Worm (Caenorhabditis elegans) whole organism, L4 larva: ENCODE data around the gene F14F3.4.

Experiments used
- F26F4.8 ChIP-seq: fragments of 200-800 bp; sonication (Bioruptor generic); conservative IDR thresholded peaks from 2 replicates; pipeline ENCODE4 v1.3.6; 2022; ENCODE audit warnings: missing genetic modification characterization, missing compliant biosample characterization
- F37D6.2 ChIP-seq: sonication (generic microtip); optimal IDR thresholded peaks from 2 replicates; lab custom pipeline; 2016; ENCODE audit warnings: mild to moderate bottlenecking, missing genetic modification characterization, missing compliant biosample characterization
- Y75B8A.6 ChIP-seq: fragments of 200-800 bp; sonication (Bioruptor generic); IDR thresholded peaks from 2 replicates; pipeline ENCODE4 v1.3.6; 2022; ENCODE audit warnings: missing genetic modification reagents, missing genetic modification characterization, missing compliant biosample characterization
- ZK546.5 ChIP-seq, 2 experiments: sonication (generic microtip); optimal IDR thresholded peaks; 2 replicates each; lab custom pipeline; 2017; ENCODE audit warnings: missing biosample characterization in 2 of 2, missing genetic modification characterization in 2 of 2
- aha-1 ChIP-seq: fragments of 150-350 bp; peaks from one replicate; lab custom pipeline; 2014; ENCODE audit warnings: missing biosample characterization, missing genetic modification characterization
- ama-1 ChIP-seq: fragments of 150-350 bp; optimal IDR thresholded peaks from 2 replicates; lab custom pipeline; 2014; ENCODE audit warnings: inconsistent platforms, mixed read lengths
- attf-4 ChIP-seq: sonication (generic microtip); optimal IDR thresholded peaks from 3 replicates; lab custom pipeline; 2017; ENCODE audit warnings: missing biosample characterization, missing genetic modification characterization
- ceh-20 ChIP-seq: fragments of 200-800 bp; sonication (Bioruptor generic); IDR thresholded peaks from 2 replicates; pipeline ENCODE4 v1.3.6; 2022; ENCODE audit warnings: missing genetic modification reagents, missing genetic modification characterization, missing compliant biosample characterization
- ceh-44 ChIP-seq: fragments of 200-800 bp; sonication (Bioruptor generic); IDR thresholded peaks from 2 replicates; pipeline ENCODE4 v1.3.6; 2022; ENCODE audit warnings: missing genetic modification reagents, missing genetic modification characterization, missing compliant biosample characterization
- ceh-82 ChIP-seq: sonication (generic microtip); optimal IDR thresholded peaks from 2 replicates; lab custom pipeline; 2017; ENCODE audit warnings: missing biosample characterization, missing genetic modification characterization
- daf-16 ChIP-seq, 3 experiments: sonication (generic microtip); optimal IDR thresholded peaks; 2 replicates each; lab custom pipeline; 2016 to 2017; ENCODE audit warnings: missing genetic modification characterization in 3 of 3, missing genetic modification reagents in 3 of 3, mild to moderate bottlenecking in 2 of 3, missing compliant biosample characterization in 2 of 3, missing biosample characterization in 1 of 3, moderate library complexity in 1 of 3
- dmd-6 ChIP-seq: fragments of 200-800 bp; sonication (Bioruptor generic); IDR thresholded peaks from 2 replicates; pipeline ENCODE4 v1.3.6; 2022; ENCODE audit warnings: missing genetic modification reagents, missing genetic modification characterization, missing compliant biosample characterization
- dmd-8 ChIP-seq: fragments of 200-800 bp; sonication (Bioruptor generic); IDR thresholded peaks from 2 replicates; pipeline ENCODE4 v1.3.6; 2022; ENCODE audit warnings: missing genetic modification characterization, missing compliant biosample characterization
- dmd-9 ChIP-seq: fragments of 200-800 bp; sonication (Bioruptor generic); IDR thresholded peaks from 2 replicates; pipeline ENCODE4 v1.3.6; 2022; ENCODE audit warnings: missing genetic modification reagents, missing genetic modification characterization, missing compliant biosample characterization
- duxl-1 ChIP-seq: sonication (generic microtip); optimal IDR thresholded peaks from 2 replicates; lab custom pipeline; 2016; ENCODE audit warnings: mild to moderate bottlenecking, missing genetic modification characterization, moderate library complexity, missing compliant biosample characterization; ENCODE audit not compliant: poor library complexity
- dve-1 ChIP-seq: sonication (generic microtip); optimal IDR thresholded peaks from 2 replicates; lab custom pipeline; 2017; ENCODE audit warnings: antibody characterized with exemption, mild to moderate bottlenecking, missing genetic modification characterization, missing compliant biosample characterization; ENCODE audit not compliant: insufficient read depth
- hlh-11 ChIP-seq: fragments of 200-800 bp; sonication (Bioruptor generic); optimal IDR thresholded peaks from 2 replicates; lab custom pipeline; 2018; ENCODE audit warnings: mild to moderate bottlenecking, missing genetic modification characterization, missing compliant biosample characterization
- hlh-30 ChIP-seq: sonication (generic microtip); optimal IDR thresholded peaks from 2 replicates; lab custom pipeline; 2017; ENCODE audit warnings: antibody characterized with exemption, mild to moderate bottlenecking, missing genetic modification characterization, missing compliant biosample characterization; ENCODE audit not compliant: insufficient read depth
- lin-13 ChIP-seq: fragments of 150-350 bp; optimal IDR thresholded peaks from 2 replicates; lab custom pipeline; 2014; ENCODE audit warnings: missing biosample characterization, missing genetic modification reagents, missing genetic modification characterization
- lin-38 ChIP-seq: fragments of 200-800 bp; sonication (Bioruptor generic); IDR thresholded peaks from 2 replicates; pipeline ENCODE4 v1.3.6; 2022; ENCODE audit warnings: missing genetic modification reagents, missing genetic modification characterization, missing compliant biosample characterization
- lsy-2 ChIP-seq, 2 experiments: fragments of 150-350 bp in 1 of 2; sonication (generic microtip) in 1 of 2; optimal IDR thresholded peaks; 2 replicates each; lab custom pipeline; 2014 to 2017; ENCODE audit warnings: missing biosample characterization in 2 of 2, missing genetic modification characterization in 2 of 2
- mep-1 ChIP-seq: fragments of 150-350 bp; sonication (generic microtip); optimal IDR thresholded peaks from 3 replicates; lab custom pipeline; 2014; ENCODE audit warnings: missing biosample characterization, missing genetic modification characterization
- mes-2 ChIP-seq: sonication (generic microtip); optimal IDR thresholded peaks from 2 replicates; lab custom pipeline; 2016; ENCODE audit warnings: missing genotype, mild to moderate bottlenecking, missing genetic modification characterization, missing compliant biosample characterization; ENCODE audit not compliant: poor library complexity, severe bottlenecking
- mxl-2 ChIP-seq: fragments of 200-800 bp; sonication (Bioruptor generic); conservative IDR thresholded peaks from 2 replicates; pipeline ENCODE4 v1.3.6; 2022; ENCODE audit warnings: missing genetic modification reagents, missing genetic modification characterization, missing compliant biosample characterization
- nhr-10 ChIP-seq: fragments of 150-350 bp; optimal IDR thresholded peaks from 2 replicates; lab custom pipeline; 2014; ENCODE audit warnings: missing biosample characterization, missing genetic modification characterization
- nhr-102 ChIP-seq: sonication (generic microtip); optimal IDR thresholded peaks from 2 replicates; lab custom pipeline; 2016; ENCODE audit warnings: mild to moderate bottlenecking, missing genetic modification characterization, moderate library complexity, missing compliant biosample characterization
- nhr-28 ChIP-seq: fragments of 150-350 bp; optimal IDR thresholded peaks from 2 replicates; lab custom pipeline; 2014; ENCODE audit warnings: missing biosample characterization, missing genetic modification characterization
- nhr-41 ChIP-seq: fragments of 200-800 bp; sonication (Bioruptor generic); IDR thresholded peaks from 2 replicates; pipeline ENCODE4 v1.3.6; 2022; ENCODE audit warnings: missing genetic modification reagents, missing genetic modification characterization, missing compliant biosample characterization
- nhr-6 ChIP-seq: fragments of 150-350 bp; optimal IDR thresholded peaks from 2 replicates; lab custom pipeline; 2014; ENCODE audit warnings: missing biosample characterization, missing genetic modification characterization
- php-3 ChIP-seq: fragments of 200-800 bp; sonication (Bioruptor generic); IDR thresholded peaks from 2 replicates; pipeline ENCODE4 v1.3.6; 2022; ENCODE audit warnings: missing genetic modification reagents, missing genetic modification characterization, missing compliant biosample characterization
- pqm-1 ChIP-seq: sonication (generic microtip); optimal IDR thresholded peaks from 2 replicates; lab custom pipeline; 2017; ENCODE audit warnings: missing biosample characterization, missing genetic modification characterization
- saeg-2 ChIP-seq: fragments of 200-800 bp; sonication (Bioruptor generic); IDR thresholded peaks from 2 replicates; pipeline ENCODE4 v1.3.6; 2022; ENCODE audit warnings: missing genetic modification reagents, missing genetic modification characterization, missing compliant biosample characterization
- tag-97 ChIP-seq: fragments of 200-800 bp; sonication (Bioruptor generic); IDR thresholded peaks from 2 replicates; pipeline ENCODE4 v1.3.6; 2022; ENCODE audit warnings: missing genetic modification characterization, missing compliant biosample characterization
- unc-62 ChIP-seq, 3 experiments: fragments of 150-350 bp in 1 of 3; sonication (generic microtip); optimal IDR thresholded peaks in 2 of 3; peaks in 1 of 3; 1 replicate in 1 of 3; 2 replicates in 2 of 3; lab custom pipeline; 2014 to 2017; ENCODE audit warnings: missing biosample characterization in 3 of 3, missing genetic modification characterization in 3 of 3, missing genetic modification reagents in 3 of 3, missing genotype in 1 of 3
- vab-7 ChIP-seq: fragments of 200-800 bp; sonication (Bioruptor generic); IDR thresholded peaks from 2 replicates; pipeline ENCODE4 v1.3.6; 2022; ENCODE audit warnings: missing genetic modification reagents, missing genetic modification characterization, missing compliant biosample characterization
- zag-1 ChIP-seq: fragments of 150-350 bp; optimal IDR thresholded peaks from 2 replicates; lab custom pipeline; 2014; ENCODE audit warnings: missing biosample characterization, missing genetic modification characterization

F14F3.4 gene

ce11 chrX:10491875-10492523 lies 29.2 kb downstream of the F14F3.4 start:
- TF ChIP-seq unc-62 (GFP tag; optimal IDR thresholded peaks at IDR 0.05 in 1 of 2; lab: Kevin White, UChicago): peak in 1 of 2 experiments; percentile 96
- TF ChIP-seq unc-62 (tag; optimal IDR thresholded peaks at IDR 0.05; lab: Kevin White, UChicago): no peak
- TF ChIP-seq aha-1: peak; percentile 78
- TF ChIP-seq dmd-6 (GFP tag; lab: Robert Waterston, UW): no peak

- TF ChIP-seq hlh-30 (tag; lab: Kevin White, UChicago): no peak
- no peak for TF ChIP-seq dmd-8 (GFP tag; lab: Robert Waterston, UW)
- no peak for TF ChIP-seq F37D6.2 (tag; lab: Kevin White, UChicago)
These were observed 30.2 kb downstream of the F14F3.4 start, which contains the start of gene C33D3.5 for ce11 chrX:10491044-10491443. Gene C33D3.5 (plus strand): TSS chrX:10491344.

DNA sequence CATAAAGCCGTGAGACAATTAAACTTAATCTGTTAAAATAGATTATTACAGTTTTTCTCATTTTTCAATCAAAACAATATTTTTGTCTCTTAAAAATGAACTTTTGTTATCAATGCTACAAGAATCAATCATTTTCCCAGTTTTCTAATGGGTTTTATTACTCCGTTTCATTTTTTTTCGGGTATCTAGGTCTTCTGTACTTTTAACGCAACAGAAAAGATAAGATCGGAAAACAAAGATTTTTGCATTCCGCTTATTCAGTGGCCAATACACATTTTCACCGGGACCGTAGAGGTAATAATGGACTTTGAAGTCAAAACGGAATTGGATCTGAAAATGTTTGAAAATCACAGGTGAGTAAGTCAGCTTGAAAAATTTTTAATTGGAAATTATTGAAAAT lies 32.5 kb downstream of the F14F3.4 start, which contains the start of gene C33D3.4:
C33D3.4 (plus strand) TSS at position 301 of the 400 bp plus-strand sequence.
- TF ChIP-seq F26F4.8 (GFP tag; lab: Robert Waterston, UW): no peak
- TF ChIP-seq duxl-1 (tag; lab: Kevin White, UChicago): no peak
- no peak for TF ChIP-seq Y75B8A.6 (GFP tag; lab: Robert Waterston, UW)
- no peak for TF ChIP-seq mes-2
- no peak for TF ChIP-seq dmd-9 (GFP tag; lab: Robert Waterston, UW)
- no peak for TF ChIP-seq vab-7 (GFP tag; lab: Robert Waterston, UW)
- no peak for TF ChIP-seq ZK546.5 (tag; optimal IDR thresholded peaks at IDR 0.05; lab: Kevin White, UChicago)
- TF ChIP-seq, all 104 proteins: peak for 0

DNA sequence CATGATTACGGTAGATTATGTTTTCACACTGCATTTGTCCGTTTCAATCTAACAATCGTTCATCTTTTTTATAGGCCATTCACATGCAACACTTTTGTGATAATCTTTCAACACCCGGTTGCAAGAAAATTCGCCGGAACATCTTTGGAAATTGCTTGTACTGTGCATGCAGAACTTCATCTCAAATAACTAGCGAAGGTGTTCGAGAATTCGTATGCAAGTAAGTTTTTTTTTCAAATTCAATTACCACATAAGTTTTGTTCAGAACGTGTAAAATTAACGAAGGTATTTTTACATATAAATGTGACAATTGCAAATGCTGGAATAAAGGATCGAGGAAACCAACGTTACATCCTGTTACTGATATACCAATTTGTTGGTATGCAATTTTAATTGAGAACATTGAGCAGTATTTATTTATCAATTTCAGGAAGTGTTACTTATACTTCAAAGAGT lies 35.9 kb downstream of the F14F3.4 start, which contains the start of gene C33D3.3:
C33D3.3 (plus strand) TSS at position 51 of the 456 bp plus-strand sequence.
- no peak for TF ChIP-seq dve-1 (tag; lab: Kevin White, UChicago)
- TF ChIP-seq unc-62 (GFP tag; optimal IDR thresholded peaks at IDR 0.05 in 1 of 2; lab: Kevin White, UChicago): peak in 1 of 2 experiments; percentile 63
- no peak for TF ChIP-seq unc-62 (tag; optimal IDR thresholded peaks at IDR 0.05; lab: Kevin White, UChicago)
- TF ChIP-seq aha-1: peak; percentile 95

DNA sequence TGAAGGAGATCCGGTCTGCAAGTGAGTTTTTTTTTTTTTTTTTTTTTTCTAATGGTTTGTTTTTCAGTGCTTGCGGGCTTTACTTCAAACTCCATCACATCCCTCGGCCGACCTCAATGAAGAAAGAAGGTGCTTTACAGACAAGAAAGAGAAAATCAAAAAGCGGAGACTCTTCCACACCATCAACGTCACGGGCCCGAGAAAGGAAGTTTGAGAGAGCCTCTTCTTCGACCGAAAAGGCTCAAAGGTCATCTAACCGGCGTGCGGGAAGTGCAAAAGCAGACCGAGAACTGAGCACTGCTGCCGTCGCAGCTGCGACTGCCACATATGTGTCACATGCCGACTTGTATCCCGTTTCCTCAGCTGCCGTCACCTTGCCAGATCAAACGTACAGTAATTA lies 38.9 kb downstream of the F14F3.4 start:
- TF ChIP-seq tag-97 (no peak), mxl-2 (GFP tag; lab: Robert Waterston, UW) (no peak), lin-38 (no peak), F26F4.8 (GFP tag; lab: Robert Waterston, UW) (no peak), aha-1 (peak; percentile 85)
- TF ChIP-seq, all 104 proteins: peak for 1

DNA sequence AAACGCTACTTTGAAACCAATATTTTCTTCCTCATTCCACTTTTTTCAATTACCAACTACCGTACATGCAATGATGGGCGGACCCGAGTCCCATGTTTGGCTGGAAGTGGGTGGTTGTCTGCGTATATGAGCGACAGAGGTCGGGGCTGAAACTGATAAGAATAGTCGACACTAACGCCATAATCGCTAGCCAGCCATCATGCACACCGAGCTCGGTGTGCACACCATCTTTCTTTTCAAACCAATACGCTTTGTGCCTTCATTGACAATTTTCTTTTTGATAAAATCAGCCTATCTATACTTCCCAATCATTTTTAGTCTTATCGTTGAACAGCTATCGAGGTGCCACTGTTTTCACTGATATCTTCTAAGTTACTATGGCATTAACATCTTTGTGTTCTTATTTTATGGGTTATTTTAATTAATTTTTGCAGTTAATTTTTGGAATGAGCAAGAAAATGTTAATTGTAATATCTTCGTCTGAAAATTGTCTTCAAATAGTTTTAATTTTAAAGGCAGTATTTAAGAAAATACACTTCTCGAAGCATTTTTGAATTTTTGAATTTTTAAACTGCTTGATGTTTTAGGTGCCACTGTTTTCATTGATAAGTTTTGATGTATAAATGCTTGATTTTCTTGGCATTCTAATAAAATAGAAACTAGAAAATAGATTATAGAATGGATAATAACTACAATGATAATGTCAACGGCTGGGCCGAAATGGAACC lies 40.5 kb downstream of the F14F3.4 start, which contains the start of gene elt-2:
elt-2 (plus strand) TSS at position 678 of the 728 bp plus-strand sequence.
- peak; percentile 95 for TF ChIP-seq pqm-1 (tag; lab: Kevin White, UChicago)
- TF ChIP-seq nhr-10 (tag; lab: Kevin White, UChicago): peak; percentile 31
- TF ChIP-seq lsy-2 (tag; optimal IDR thresholded peaks at IDR 0.05; lab: Kevin White, UChicago): peak in 1 of 2 experiments; percentile 61
- peak in 1 of 2 experiments; percentile 93 for TF ChIP-seq unc-62 (GFP tag; optimal IDR thresholded peaks at IDR 0.05 in 1 of 2; lab: Kevin White, UChicago)
- TF ChIP-seq unc-62 (tag; optimal IDR thresholded peaks at IDR 0.05; lab: Kevin White, UChicago): no peak
- TF ChIP-seq nhr-28 (tag; lab: Kevin White, UChicago): peak; percentile 93
- no peak for TF ChIP-seq lin-13 (GFP tag; lab: Kevin White, UChicago)
- TF ChIP-seq saeg-2 (GFP tag; lab: Robert Waterston, UW): peak; percentile 52; the same call in 1 of the 2 replicates
- peak in 1 of 2 experiments; percentile 78 for TF ChIP-seq daf-16 (GFP tag; optimal IDR thresholded peaks at IDR 0.05; lab: Kevin White, UChicago)
- peak; percentile 94 for TF ChIP-seq daf-16 (tag; optimal IDR thresholded peaks at IDR 0.05; lab: Kevin White, UChicago)
- TF ChIP-seq ceh-82 (tag; lab: Kevin White, UChicago): no peak
- peak; percentile 89 for TF ChIP-seq php-3 (GFP tag; lab: Robert Waterston, UW)
- TF ChIP-seq nhr-102 (tag; lab: Kevin White, UChicago): peak; percentile 74
- peak; percentile 90 for TF ChIP-seq dve-1 (tag; lab: Kevin White, UChicago)
- no peak for TF ChIP-seq attf-4
- TF ChIP-seq ama-1 (lab: Kevin White, UChicago): no peak
- peak; percentile 92 for TF ChIP-seq hlh-11
- no peak for TF ChIP-seq zag-1
- peak; percentile 20 for TF ChIP-seq mep-1 (tag; lab: Kevin White, UChicago)
- TF ChIP-seq tag-97: no peak
- TF ChIP-seq ceh-44 (GFP tag; lab: Robert Waterston, UW): no peak
- peak; percentile 83 for TF ChIP-seq nhr-41 (GFP tag; lab: Robert Waterston, UW)
- TF ChIP-seq ceh-20 (GFP tag; lab: Robert Waterston, UW): 0 out of 2 replicates have a peak, but pooled peaks have one; percentile 46
- TF ChIP-seq nhr-6 (tag; lab: Kevin White, UChicago): peak; percentile 22
